Fruit fly (Drosophila melanogaster): ENCODE data around the gene ND-SGDH.

Gene ND-SGDH

dm6 chr3L:12138113-12138899, at the start of gene ND-SGDH, which contains the start of gene RhoGAP68F:
Gene ND-SGDH (minus strand): TSS chr3L:12138584.
Gene RhoGAP68F (plus strand): TSS chr3L:12138868.
- TF ChIP-seq CG34406 (GFP tag; optimal IDR thresholded peaks at IDR 0.05) (peak; percentile 63), esn (GFP tag; optimal IDR thresholded peaks at IDR 0.05) (peak; percentile 84), OdsH (GFP tag; optimal IDR thresholded peaks at IDR 0.05) (peak; percentile 79), CG9139 (GFP tag; optimal IDR thresholded peaks at IDR 0.05) (no peak), acj6 (GFP tag; optimal IDR thresholded peaks at IDR 0.05) (peak; percentile 76), net (GFP tag; optimal IDR thresholded peaks at IDR 0.05) (peak; percentile 54), Eip93F (GFP tag; optimal IDR thresholded peaks at IDR 0.05) (peak; percentile 41), eg (GFP tag; IDR thresholded peaks at IDR 0.05) (peak; percentile 67; the same call in 2 of the 3 replicates), CG11902 (GFP tag; optimal IDR thresholded peaks at IDR 0.05) (peak; percentile 73), spab (GFP tag; optimal IDR thresholded peaks at IDR 0.05) (peak; percentile 28), CG6854 (GFP tag; optimal IDR thresholded peaks at IDR 0.05) (no peak), CG6792 (GFP tag; optimal IDR thresholded peaks at IDR 0.05) (peak; percentile 68), CG3919 (GFP tag; optimal IDR thresholded peaks at IDR 0.05) (peak; percentile 78), CG6276 (GFP tag; optimal IDR thresholded peaks at IDR 0.05) (no peak), pdm3 (GFP tag; optimal IDR thresholded peaks at IDR 0.05) (peak; percentile 76), CG4318 (GFP tag; optimal IDR thresholded peaks at IDR 0.05) (no peak), CG31627 (GFP tag; optimal IDR thresholded peaks at IDR 0.05) (peak; percentile 84), vri (GFP tag; optimal IDR thresholded peaks at IDR 0.05) (peak; percentile 18), fd59A (GFP tag; optimal IDR thresholded peaks at IDR 0.05) (peak; percentile 52), Gug (GFP tag; IDR thresholded peaks at IDR 0.05) (peak; percentile 36; the same call in 1 of the 2 replicates), CG8319 (GFP tag; optimal IDR thresholded peaks at IDR 0.05) (peak; percentile 54), CG1621 (tag; optimal IDR thresholded peaks at IDR 0.05) (peak; percentile 5), Sox102F (GFP tag; optimal IDR thresholded peaks at IDR 0.05) (peak; percentile 76), Lpt (GFP tag; optimal IDR thresholded peaks at IDR 0.05) (peak; percentile 28), CG10631 (GFP tag; optimal IDR thresholded peaks at IDR 0.05) (peak; percentile 80), CG16779 (tag; optimal IDR thresholded peaks at IDR 0.05) (no peak), ss (GFP tag; optimal IDR thresholded peaks at IDR 0.05) (peak in 1 of 2 experiments; percentile 66), Smox (GFP tag; optimal IDR thresholded peaks at IDR 0.05) (peak; percentile 81), Ets96B (tag; optimal IDR thresholded peaks at IDR 0.05) (peak; percentile 64), CG15336 (GFP tag; IDR thresholded peaks at IDR 0.05) (peak; percentile 48; the same call in 1 of the 2 replicates), dsx (GFP tag; optimal IDR thresholded peaks at IDR 0.05; ENCODE audit: poor library complexity, severe bottlenecking) (peak; percentile 66), CG3032 (tag; optimal IDR thresholded peaks at IDR 0.05) (peak; percentile 79), topi (GFP tag; optimal IDR thresholded peaks at IDR 0.05) (peak; percentile 75), Hr39 (GFP tag; optimal IDR thresholded peaks at IDR 0.05) (peak; percentile 84), Hr4 (GFP tag; optimal IDR thresholded peaks at IDR 0.05) (peak; percentile 76), Hr38 (GFP tag; optimal IDR thresholded peaks at IDR 0.05) (no peak), CG10669 (GFP tag; optimal IDR thresholded peaks at IDR 0.05) (peak; percentile 69), CG6163 (GFP tag; IDR thresholded peaks at IDR 0.05) (0 out of 3 replicates have a peak, but pooled peaks have one; percentile 32), CG6808 (GFP tag; optimal IDR thresholded peaks at IDR 0.05) (peak; percentile 52), CG11294 (GFP tag; IDR thresholded peaks at IDR 0.05) (peak; percentile 62; the same call in 1 of the 2 replicates), CG11762 (GFP tag; optimal IDR thresholded peaks at IDR 0.05; ENCODE audit: insufficient read depth) (peak; percentile 48), fkh (GFP tag; optimal IDR thresholded peaks at IDR 0.05) (peak; percentile 81), achi (GFP tag; optimal IDR thresholded peaks at IDR 0.05) (peak; percentile 77), CG7368 (GFP tag; optimal IDR thresholded peaks at IDR 0.05) (peak; percentile 43), Ets21C (GFP tag; optimal IDR thresholded peaks at IDR 0.05) (peak; percentile 79), CG8632 (GFP tag; optimal IDR thresholded peaks at IDR 0.05) (peak; percentile 21), Eip78C (GFP tag) (peak; percentile 79), CG8119 (GFP tag; IDR thresholded peaks at IDR 0.05) (peak; percentile 59; the same call in 1 of the 3 replicates), Sox15 (GFP tag; optimal IDR thresholded peaks at IDR 0.05) (peak; percentile 75), svp (GFP tag) (peak; percentile 92)

Measured in whole organism, prepupa.